Worm (Caenorhabditis elegans) whole organism, midembryonic: ENCODE data around the gene shw-1.

Experiments used
- T22C8.4 ChIP-seq: fragments of 200-800 bp; sonication (Bioruptor generic); IDR thresholded peaks from 2 replicates; pipeline ENCODE4 v1.3.6; 2022; ENCODE audit warnings: missing genetic modification characterization, missing compliant biosample characterization
- ref-1 ChIP-seq: fragments of 200-800 bp; sonication (Bioruptor generic); conservative IDR thresholded peaks from 2 replicates; pipeline ENCODE4 v1.3.6; 2022; ENCODE audit warnings: missing genetic modification reagents, missing genetic modification characterization, missing compliant biosample characterization
- tab-1 ChIP-seq: fragments of 200-800 bp; sonication (Bioruptor generic); IDR thresholded peaks from 2 replicates; pipeline ENCODE4 v1.3.6; 2022; ENCODE audit warnings: missing genetic modification characterization, missing compliant biosample characterization
- ztf-23 ChIP-seq: fragments of 200-800 bp; sonication (Bioruptor generic); IDR thresholded peaks from 2 replicates; pipeline ENCODE4 v1.3.6; 2022; ENCODE audit warnings: missing genetic modification reagents, missing genetic modification characterization, missing compliant biosample characterization
- ztf-29 ChIP-seq: fragments of 200-800 bp; sonication (Bioruptor generic); IDR thresholded peaks from 2 replicates; pipeline ENCODE4 v1.3.6; 2022; ENCODE audit warnings: missing genetic modification reagents, missing genetic modification characterization, missing compliant biosample characterization

DNA sequence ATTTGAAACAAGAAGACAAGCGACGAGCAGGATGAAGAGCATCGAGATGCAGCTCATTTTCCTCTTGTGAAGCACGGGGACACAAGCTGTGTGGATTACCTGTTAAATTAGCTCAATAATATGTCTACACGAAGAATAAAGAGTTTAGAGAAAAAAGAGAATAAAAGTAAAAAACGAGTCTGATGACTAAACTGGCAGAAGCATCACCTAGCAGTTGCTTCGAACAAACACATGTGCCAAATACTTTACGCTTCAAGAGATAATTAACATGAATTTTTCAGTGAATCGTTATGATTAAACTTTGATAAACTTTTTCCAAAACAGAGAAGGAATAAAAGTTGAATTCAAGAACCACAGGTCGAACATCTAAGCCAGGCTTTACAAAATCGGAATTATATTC, 26.0 kb downstream of the shw-1 start, which contains the start of gene nlp-55:
- TF ChIP-seq ztf-29 (GFP tag; lab: Robert Waterston, UW) (no peak), T22C8.4 (GFP tag; lab: Robert Waterston, UW) (no peak), ztf-23 (GFP tag; lab: Robert Waterston, UW) (no peak), ref-1 (GFP tag; lab: Robert Waterston, UW) (no peak), tab-1 (no peak)
